Worm (Caenorhabditis elegans): Measurements from ENCODE around the gene srh-5.

DNA sequence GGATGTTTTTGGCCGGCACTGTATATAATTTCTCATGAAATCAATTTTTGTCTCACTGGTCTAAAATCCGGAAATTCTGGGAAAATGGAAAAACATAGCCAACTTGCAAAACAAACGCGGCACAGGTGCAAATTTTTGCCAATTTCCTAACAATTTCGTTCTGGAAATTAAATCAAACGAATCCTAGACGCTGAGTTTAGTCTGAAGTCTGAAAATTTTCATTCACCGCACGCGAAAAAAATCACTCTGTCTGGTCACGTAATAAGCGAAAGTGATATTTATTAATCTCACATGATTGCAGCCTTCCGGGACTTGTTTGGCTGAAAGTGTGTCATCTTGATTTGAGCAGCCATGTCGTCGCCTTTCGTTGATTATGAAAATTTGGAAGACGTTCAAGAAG lies 31.5 kb downstream of the srh-5 start, which contains the start of gene srw-103:
- TF ChIP-seq ceh-44 (GFP tag; IDR thresholded peaks at IDR 0.05) (no peak), skn-1 (tag; optimal IDR thresholded peaks at IDR 0.05) (no peak), nhr-76 (tag; optimal IDR thresholded peaks at IDR 0.05) (no peak), fos-1 (tag; optimal IDR thresholded peaks at IDR 0.05) (no peak), tra-1 (GFP tag; IDR thresholded peaks at IDR 0.05) (no peak), egl-27 (tag; optimal IDR thresholded peaks at IDR 0.05) (no peak), madf-9 (GFP tag; conservative IDR thresholded peaks at IDR 0.05) (no peak), nhr-11 (tag; optimal IDR thresholded peaks at IDR 0.05) (no peak), hlh-11 (tag; optimal IDR thresholded peaks at IDR 0.05) (no peak), lin-1 (GFP tag; IDR thresholded peaks at IDR 0.05) (no peak), unc-62 (GFP tag; optimal IDR thresholded peaks at IDR 0.05 in 1 of 2) (no peak), unc-62 (tag; optimal IDR thresholded peaks at IDR 0.05) (no peak), daf-16 (GFP tag; optimal IDR thresholded peaks at IDR 0.05) (no peak), daf-16 (tag; optimal IDR thresholded peaks at IDR 0.05) (no peak)

Measured in whole organism, L4 larva.